Fruit fly (Drosophila melanogaster) whole organism, embryonic: ENCODE measurements around the gene CBP.

Experiments
- ATbp ChIP-seq: fragments of 200-800 bp; sonication (Bioruptor generic); optimal IDR thresholded peaks from 2 replicates; lab custom pipeline; 2017; ENCODE audit warnings: missing biosample characterization, mild to moderate bottlenecking, missing genetic modification characterization, missing genetic modification reagents
- BEAF-32 ChIP-seq: fragments of 200-800 bp; sonication (Bioruptor generic); optimal IDR thresholded peaks from 3 replicates; lab custom pipeline; 2017; ENCODE audit warnings: missing biosample characterization, missing genetic modification characterization, mild to moderate bottlenecking, moderate library complexity, missing genetic modification reagents
- C15 ChIP-seq: fragments of 200-800 bp; sonication (Bioruptor generic); IDR thresholded peaks from 3 replicates; pipeline ENCODE4 v1.3.6; 2022; ENCODE audit warnings: missing biosample characterization, missing genetic modification characterization
- CG11560 ChIP-seq: fragments of 200-800 bp; sonication (Bioruptor generic); IDR thresholded peaks from 3 replicates; pipeline ENCODE4 v1.3.6; 2022; ENCODE audit warnings: missing biosample characterization, missing genetic modification characterization
- CG11723 ChIP-seq: fragments of 200-800 bp; sonication (Bioruptor generic); optimal IDR thresholded peaks from 2 replicates; lab custom pipeline; 2017; ENCODE audit warnings: missing biosample characterization, mild to moderate bottlenecking, missing genetic modification characterization
- CG13775 ChIP-seq: fragments of 200-800 bp; sonication (Bioruptor generic); optimal IDR thresholded peaks from 3 replicates; lab custom pipeline; 2017; ENCODE audit warnings: missing biosample characterization, mild to moderate bottlenecking, missing genetic modification characterization
- CG15479 ChIP-seq: fragments of 200-800 bp; sonication (Bioruptor generic); optimal IDR thresholded peaks from 3 replicates; lab custom pipeline; 2019; ENCODE audit warnings: missing biosample characterization, mild to moderate bottlenecking, missing genetic modification characterization, moderate library complexity
- CG16779 ChIP-seq: fragments of 200-800 bp; sonication (Bioruptor generic); IDR thresholded peaks from 2 replicates; pipeline ENCODE4 v1.3.6; 2022; ENCODE audit warnings: missing biosample characterization, missing genetic modification characterization
- CG17186 ChIP-seq: fragments of 200-800 bp; sonication (Bioruptor generic); optimal IDR thresholded peaks from 3 replicates; lab custom pipeline; 2017; ENCODE audit warnings: missing biosample characterization, missing genetic modification reagents, missing genetic modification characterization
- CG17385 ChIP-seq: fragments of 200-800 bp; sonication (Bioruptor generic); optimal IDR thresholded peaks from 3 replicates; lab custom pipeline; 2018; ENCODE audit warnings: missing biosample characterization, mild to moderate bottlenecking, missing genetic modification characterization
- CG17912 ChIP-seq: fragments of 200-800 bp; sonication (Bioruptor generic); optimal IDR thresholded peaks from 2 replicates; lab custom pipeline; 2018; ENCODE audit warnings: missing biosample characterization, mild to moderate bottlenecking, missing genetic modification characterization
- CG2129 ChIP-seq: fragments of 200-800 bp; sonication (Bioruptor generic); IDR thresholded peaks from 2 replicates; pipeline ENCODE4 v1.3.6; 2022; ENCODE audit warnings: missing biosample characterization, missing genetic modification characterization; ENCODE audit not compliant: partially characterized antibody
- CG2889 ChIP-seq: fragments of 200-800 bp; sonication (Bioruptor generic); IDR thresholded peaks from 3 replicates; pipeline ENCODE4 v1.3.6; 2022; ENCODE audit warnings: missing biosample characterization, missing genetic modification characterization
- CG31224 ChIP-seq: fragments of 200-800 bp; sonication (Bioruptor generic); IDR thresholded peaks from 2 replicates; pipeline ENCODE4 v1.3.6; 2022; ENCODE audit warnings: missing biosample characterization, missing genetic modification characterization
- CG31365 ChIP-seq: fragments of 200-800 bp; sonication (Bioruptor generic); optimal IDR thresholded peaks from 2 replicates; lab custom pipeline; 2018; ENCODE audit warnings: missing biosample characterization, mild to moderate bottlenecking, missing genetic modification characterization
- CG3726 ChIP-seq: fragments of 200-800 bp; sonication (Bioruptor generic); IDR thresholded peaks from 3 replicates; pipeline ENCODE4, ENCODE4 v1.3.6; 2022; ENCODE audit warnings: missing biosample characterization, missing genetic modification characterization
- CG3838 ChIP-seq: fragments of 200-800 bp; sonication (Bioruptor generic); optimal IDR thresholded peaks from 3 replicates; lab custom pipeline; 2016; ENCODE audit warnings: missing biosample characterization, missing genetic modification characterization
- CG4282 ChIP-seq: fragments of 200-800 bp; sonication (Bioruptor generic); optimal IDR thresholded peaks from 2 replicates; lab custom pipeline; 2016; ENCODE audit warnings: missing biosample characterization, missing genetic modification characterization
- CG43689 ChIP-seq: fragments of 200-800 bp; sonication (Bioruptor generic); IDR thresholded peaks from 2 replicates; pipeline ENCODE4 v1.3.6; 2022; ENCODE audit warnings: missing biosample characterization, missing genetic modification characterization
- CG4707 ChIP-seq: fragments of 200-800 bp; sonication (Bioruptor generic); optimal IDR thresholded peaks from 2 replicates; lab custom pipeline; 2018; ENCODE audit warnings: missing biosample characterization, mild to moderate bottlenecking, missing genetic modification characterization, moderate library complexity
- CG6654 ChIP-seq: fragments of 200-800 bp; sonication (Bioruptor generic); optimal IDR thresholded peaks from 2 replicates; lab custom pipeline; 2017; ENCODE audit warnings: missing biosample characterization, mild to moderate bottlenecking, missing genetic modification characterization
- CG8281 ChIP-seq: fragments of 200-800 bp; sonication (Bioruptor generic); optimal IDR thresholded peaks from 2 replicates; lab custom pipeline; 2018; ENCODE audit warnings: missing biosample characterization, mild to moderate bottlenecking, missing genetic modification characterization, moderate library complexity
- CG8478 ChIP-seq: fragments of >200 bp; optimal IDR thresholded peaks from 2 replicates; lab custom pipeline; 2018
- CG9609 ChIP-seq: fragments of 200-800 bp; sonication (Bioruptor generic); optimal IDR thresholded peaks from 3 replicates; lab custom pipeline; 2016; ENCODE audit warnings: missing biosample characterization, missing genetic modification characterization
- D ChIP-seq, 2 experiments: fragments of 200-800 bp in 1 of 2; fragments of >200 bp in 1 of 2; sonication (Bioruptor generic) in 1 of 2; optimal IDR thresholded peaks; 2 replicates in 1 of 2; 3 replicates in 1 of 2; lab custom pipeline; 2017; ENCODE audit warnings: mild to moderate bottlenecking in 1 of 2, missing biosample characterization in 1 of 2, missing genetic modification characterization in 1 of 2, missing genetic modification reagents in 1 of 2
- Ets97D ChIP-seq: fragments of 200-800 bp; sonication (Bioruptor generic); optimal IDR thresholded peaks from 3 replicates; lab custom pipeline; 2016; ENCODE audit warnings: missing biosample characterization, missing genetic modification characterization
- Mes4 ChIP-seq: fragments of 200-800 bp; sonication (Bioruptor generic); optimal IDR thresholded peaks from 2 replicates; lab custom pipeline; 2016; ENCODE audit warnings: missing biosample characterization, missing genetic modification characterization
- Nf-YC ChIP-seq: fragments of 200-800 bp; optimal IDR thresholded peaks from 3 replicates; lab custom pipeline; 2019; ENCODE audit warnings: missing biosample characterization, mild to moderate bottlenecking, missing genetic modification characterization, moderate library complexity
- Scr ChIP-seq: fragments of 200-800 bp; sonication (Bioruptor generic); IDR thresholded peaks from 2 replicates; pipeline ENCODE4 v1.3.6; 2022; ENCODE audit warnings: missing biosample characterization, missing genetic modification characterization; ENCODE audit not compliant: partially characterized antibody
- Sin3A ChIP-seq: fragments of >200 bp; optimal IDR thresholded peaks from 2 replicates; lab custom pipeline; 2018
- YL-1 ChIP-seq: fragments of 200-800 bp; sonication (Bioruptor generic); optimal IDR thresholded peaks from 3 replicates; lab custom pipeline; 2017; ENCODE audit warnings: missing biosample characterization, mild to moderate bottlenecking, missing genetic modification characterization
- ac ChIP-seq: fragments of 200-800 bp; sonication (Bioruptor generic); optimal IDR thresholded peaks from 3 replicates; lab custom pipeline; 2017; ENCODE audit warnings: missing biosample characterization, mild to moderate bottlenecking, missing genetic modification characterization
- chn ChIP-seq: fragments of 200-800 bp; sonication (Bioruptor generic); optimal IDR thresholded peaks from 2 replicates; lab custom pipeline; 2016; ENCODE audit warnings: missing biosample characterization, missing genetic modification characterization
- ci ChIP-seq: fragments of 200-800 bp; sonication (Bioruptor generic); IDR thresholded peaks from 3 replicates; pipeline ENCODE4 v1.3.6; 2022; ENCODE audit warnings: missing biosample characterization, missing genetic modification characterization
- gfzf ChIP-seq: fragments of 200-800 bp; sonication (Bioruptor generic); optimal IDR thresholded peaks from 2 replicates; lab custom pipeline; 2016; ENCODE audit warnings: missing biosample characterization, mild to moderate bottlenecking, missing genetic modification characterization, moderate library complexity
- jing ChIP-seq: fragments of 200-800 bp; sonication (Bioruptor generic); optimal IDR thresholded peaks from 2 replicates; lab custom pipeline; 2018; ENCODE audit warnings: missing biosample characterization, mild to moderate bottlenecking, missing genetic modification characterization
- klu ChIP-seq: fragments of 200-800 bp; sonication (Bioruptor generic); IDR thresholded peaks from 2 replicates; pipeline ENCODE4 v1.3.6; 2022; ENCODE audit warnings: missing biosample characterization, missing genetic modification characterization
- lilli ChIP-seq: fragments of 200-800 bp; sonication (Bioruptor generic); optimal IDR thresholded peaks from 3 replicates; lab custom pipeline; 2016; ENCODE audit warnings: missing biosample characterization, missing genetic modification characterization
- lov ChIP-seq, 2 experiments: fragments of 200-800 bp in 1 of 2; fragments of >200 bp in 1 of 2; sonication (Bioruptor generic) in 1 of 2; IDR thresholded peaks in 1 of 2; optimal IDR thresholded peaks in 1 of 2; 2 replicates in 1 of 2; 3 replicates in 1 of 2; pipeline versions ENCODE4 v1.3.6 to Lab custom; 2017 to 2022; ENCODE audit warnings: missing biosample characterization in 1 of 2, missing genetic modification characterization in 1 of 2
- nau ChIP-seq: fragments of 200-800 bp; sonication (Bioruptor generic); optimal IDR thresholded peaks from 3 replicates; lab custom pipeline; 2017; ENCODE audit warnings: missing biosample characterization, mild to moderate bottlenecking, missing genetic modification characterization, missing genetic modification reagents
- nerfin-2 ChIP-seq: fragments of 200-800 bp; sonication (Bioruptor generic); IDR thresholded peaks from 2 replicates; pipeline ENCODE4 v1.3.6; 2022; ENCODE audit warnings: missing biosample characterization, missing genetic modification characterization; ENCODE audit not compliant: partially characterized antibody
- oc ChIP-seq: fragments of 200-800 bp; sonication (Bioruptor generic); optimal IDR thresholded peaks from 2 replicates; lab custom pipeline; 2018; ENCODE audit warnings: missing biosample characterization, mild to moderate bottlenecking, missing genetic modification characterization, moderate library complexity
- schlank ChIP-seq: fragments of 200-800 bp; sonication (Bioruptor generic); optimal IDR thresholded peaks from 2 replicates; lab custom pipeline; 2018; ENCODE audit warnings: missing biosample characterization, mild to moderate bottlenecking, missing genetic modification characterization
- scrt ChIP-seq: fragments of 200-800 bp; sonication (Bioruptor generic); optimal IDR thresholded peaks from 2 replicates; lab custom pipeline; 2018; ENCODE audit warnings: missing biosample characterization, mild to moderate bottlenecking, missing genetic modification characterization, moderate library complexity
- slou ChIP-seq: fragments of 200-800 bp; sonication (Bioruptor generic); optimal IDR thresholded peaks from 3 replicates; lab custom pipeline; 2016; ENCODE audit warnings: missing biosample characterization, missing genetic modification characterization
- tin ChIP-seq: fragments of 200-800 bp; sonication (Bioruptor generic); optimal IDR thresholded peaks from 3 replicates; lab custom pipeline; 2016; ENCODE audit warnings: missing biosample characterization, missing genetic modification characterization
- toy ChIP-seq: fragments of 200-800 bp; sonication (Bioruptor generic); IDR thresholded peaks from 2 replicates; pipeline ENCODE4 v1.3.6; 2022; ENCODE audit warnings: missing biosample characterization, missing genetic modification characterization
- vnd ChIP-seq: fragments of 200-800 bp; sonication (Bioruptor generic); IDR thresholded peaks from 3 replicates; pipeline ENCODE4 v1.3.6; 2022; ENCODE audit warnings: missing biosample characterization, missing genetic modification characterization; ENCODE audit not compliant: partially characterized antibody
- yki ChIP-seq: fragments of >200 bp; optimal IDR thresholded peaks from 3 replicates; lab custom pipeline; 2018

The CBP gene

dm6 chrX:7291850-7292499, 45.2 kb upstream of the CBP start (continued):
- peak; percentile 48 for TF ChIP-seq CG6654 (GFP tag; lab: Kevin White, UChicago)
- TF ChIP-seq CG2889, result no peak
- TF ChIP-seq CG16779, result no peak
- no peak for TF ChIP-seq CG31365
- no peak for TF ChIP-seq CG4282
- TF ChIP-seq nerfin-2, result no peak
- TF ChIP-seq lilli (GFP tag; lab: Kevin White, UChicago), result peak; percentile 55
- TF ChIP-seq CG2129, result no peak
- peak; percentile 70 for TF ChIP-seq Mes4 (GFP tag; lab: Kevin White, UChicago)
- TF ChIP-seq CG17186 (GFP tag; lab: Kevin White, UChicago), result no peak
- TF ChIP-seq tin (GFP tag; lab: Kevin White, UChicago), result peak; percentile 88
- TF ChIP-seq CG17385, result peak; percentile 75
- TF ChIP-seq CG3838 (GFP tag; lab: Kevin White, UChicago), result no peak
- no peak for TF ChIP-seq Sin3A (lab: Kevin White, UChicago)
- TF ChIP-seq CG17912 (GFP tag; lab: Kevin White, UChicago), result no peak
- TF ChIP-seq ac, result peak; percentile 74
- peak; percentile 34 for TF ChIP-seq nau (GFP tag; lab: Kevin White, UChicago)
- peak; percentile 70 for TF ChIP-seq chn (GFP tag; lab: Kevin White, UChicago)
- TF ChIP-seq CG11723 (GFP tag; lab: Kevin White, UChicago), result peak; percentile 59
- no peak for TF ChIP-seq Scr (GFP tag; lab: Robert Waterston, UW)
- no peak for TF ChIP-seq CG43689 (GFP tag; lab: Robert Waterston, UW)
- TF ChIP-seq gfzf, result no peak
- TF ChIP-seq schlank, result no peak
- no peak for TF ChIP-seq yki
- TF ChIP-seq BEAF-32 (GFP tag; lab: Kevin White, UChicago), result no peak
- TF ChIP-seq CG9609, result peak; percentile 50
- TF ChIP-seq CG4707 (GFP tag; lab: Kevin White, UChicago), result peak; percentile 58
- TF ChIP-seq ci, result peak; percentile 64; the same call in 1 of the 3 replicates
- 0 out of 3 replicates have a peak, but pooled peaks have one; percentile 50 for TF ChIP-seq CG3726 (GFP tag; lab: Robert Waterston, UW)
- peak; percentile 29 for TF ChIP-seq scrt (GFP tag; lab: Kevin White, UChicago)
- TF ChIP-seq D (optimal IDR thresholded peaks at IDR 0.05; lab: Kevin White, UChicago), result no peak
- TF ChIP-seq D (GFP tag; optimal IDR thresholded peaks at IDR 0.05; lab: Kevin White, UChicago), result peak; percentile 83
- TF ChIP-seq jing (GFP tag; lab: Kevin White, UChicago), result peak; percentile 40
- peak; percentile 65 for TF ChIP-seq oc (tag; lab: Kevin White, UChicago)
- no peak for TF ChIP-seq CG15479 (GFP tag; lab: Kevin White, UChicago)
- peak; percentile 49 for TF ChIP-seq slou (GFP tag; lab: Kevin White, UChicago)
- peak; percentile 44 for TF ChIP-seq CG8281
- no peak for TF ChIP-seq vnd (GFP tag; lab: Robert Waterston, UW)
- no peak for TF ChIP-seq Nf-YC (tag; lab: Kevin White, UChicago)
- TF ChIP-seq CG8478 (lab: Kevin White, UChicago), result no peak
- peak; percentile 77 for TF ChIP-seq CG13775
- TF ChIP-seq toy, result no peak
- TF ChIP-seq YL-1 (GFP tag; lab: Kevin White, UChicago), result no peak
- peak; percentile 74 for TF ChIP-seq ATbp (GFP tag; lab: Kevin White, UChicago)
- TF ChIP-seq CG11560 (tag; lab: Robert Waterston, UW), result 0 out of 3 replicates have a peak, but pooled peaks have one; percentile 34
- 0 out of 3 replicates have a peak, but pooled peaks have one; percentile 30 for TF ChIP-seq C15 (GFP tag; lab: Robert Waterston, UW)
- no peak for TF ChIP-seq lov (optimal IDR thresholded peaks at IDR 0.05; lab: Kevin White, UChicago)
- TF ChIP-seq lov (GFP tag; IDR thresholded peaks at IDR 0.05; lab: Robert Waterston, UW), result peak; percentile 73; the same call in 2 of the 3 replicates
- TF ChIP-seq Ets97D (GFP tag; lab: Kevin White, UChicago), result peak; percentile 25
- TF ChIP-seq CG31224 (GFP tag; lab: Robert Waterston, UW), result peak; percentile 41
- no peak for TF ChIP-seq klu (GFP tag; lab: Robert Waterston, UW)
